Worm (Caenorhabditis elegans) whole organism, young adult: ENCODE data around the gene sdz-9.

Experiments used
- B0261.1 ChIP-seq: sonication (generic microtip); optimal IDR thresholded peaks from 2 replicates; lab custom pipeline; 2016; ENCODE audit warnings: mild to moderate bottlenecking, missing genetic modification characterization, moderate library complexity, missing compliant biosample characterization
- B0336.3 ChIP-seq: fragments of 200-800 bp; sonication (Bioruptor generic); IDR thresholded peaks from 2 replicates; pipeline ENCODE4 v1.3.6; 2022; ENCODE audit warnings: missing genetic modification characterization, missing compliant biosample characterization
- C06A6.2 ChIP-seq: fragments of 200-800 bp; sonication (Bioruptor generic); conservative IDR thresholded peaks from 2 replicates; pipeline ENCODE4 v1.3.6; 2022; ENCODE audit warnings: missing genetic modification characterization, missing compliant biosample characterization
- D2030.7 ChIP-seq: fragments of 200-800 bp; sonication (Bioruptor generic); IDR thresholded peaks from 2 replicates; pipeline ENCODE4 v1.3.6; 2022; ENCODE audit warnings: missing genetic modification reagents, missing genetic modification characterization, missing compliant biosample characterization
- F22D6.2 ChIP-seq: sonication (generic microtip); optimal IDR thresholded peaks from 2 replicates; lab custom pipeline; 2016; ENCODE audit warnings: mild to moderate bottlenecking, missing genetic modification characterization, missing compliant biosample characterization
- F23B12.7 ChIP-seq: sonication (generic microtip); optimal IDR thresholded peaks from 2 replicates; lab custom pipeline; 2017; ENCODE audit warnings: missing genetic modification characterization, mild to moderate bottlenecking, missing compliant biosample characterization, antibody characterized with exemption, moderate library complexity; ENCODE audit not compliant: insufficient read depth
- F39B2.1 ChIP-seq: fragments of 200-800 bp; sonication (Bioruptor generic); IDR thresholded peaks from 2 replicates; pipeline ENCODE4 v1.3.6; 2022; ENCODE audit warnings: missing genetic modification reagents, missing genetic modification characterization, missing compliant biosample characterization
- F49E8.2 ChIP-seq: sonication (generic microtip); optimal IDR thresholded peaks from 3 replicates; lab custom pipeline; 2017; ENCODE audit warnings: missing genetic modification characterization, mild to moderate bottlenecking, missing compliant biosample characterization, antibody characterized with exemption, moderate library complexity; ENCODE audit not compliant: insufficient read depth
- F57A8.1 ChIP-seq: fragments of 200-800 bp; sonication (Bioruptor generic); optimal IDR thresholded peaks from 2 replicates; lab custom pipeline; 2018; ENCODE audit warnings: mild to moderate bottlenecking, missing genetic modification characterization, moderate library complexity, missing compliant biosample characterization
- F57C9.4 ChIP-seq: sonication (generic microtip); optimal IDR thresholded peaks from 2 replicates; lab custom pipeline; 2017; ENCODE audit warnings: mild to moderate bottlenecking, missing genetic modification characterization, missing compliant biosample characterization
- T07F8.4 ChIP-seq: sonication (generic microtip); optimal IDR thresholded peaks from 2 replicates; lab custom pipeline; 2016; ENCODE audit warnings: mild to moderate bottlenecking, missing genetic modification characterization, moderate library complexity, missing compliant biosample characterization
- Y53F4B.3 ChIP-seq: fragments of 200-800 bp; sonication (Bioruptor generic); IDR thresholded peaks from 2 replicates; pipeline ENCODE4 v1.3.6; 2022; ENCODE audit warnings: missing genetic modification reagents, missing genetic modification characterization, missing compliant biosample characterization
- Y56A3A.18 ChIP-seq: fragments of 200-800 bp; sonication (Bioruptor generic); IDR thresholded peaks from 2 replicates; pipeline ENCODE4 v1.3.6; 2022; ENCODE audit warnings: missing genetic modification reagents, missing genetic modification characterization, missing compliant biosample characterization
- Y67H2A.10 ChIP-seq: fragments of 200-800 bp; sonication (Bioruptor generic); conservative IDR thresholded peaks from 2 replicates; pipeline ENCODE4 v1.3.6; 2022; ENCODE audit warnings: missing genetic modification reagents, missing genetic modification characterization, missing compliant biosample characterization
- Y79H2A.3 ChIP-seq: fragments of 200-800 bp; sonication (Bioruptor generic); conservative IDR thresholded peaks from 2 replicates; pipeline ENCODE4 v1.3.6; 2022; ENCODE audit warnings: missing genetic modification reagents, missing genetic modification characterization, missing compliant biosample characterization
- aptf-2 ChIP-seq: fragments of 200-800 bp; sonication (Bioruptor generic); conservative IDR thresholded peaks from 2 replicates; pipeline ENCODE4 v1.3.6; 2022; ENCODE audit warnings: missing genetic modification reagents, missing genetic modification characterization, missing compliant biosample characterization
- attf-3 ChIP-seq: fragments of 200-800 bp; sonication (Bioruptor generic); conservative IDR thresholded peaks from 2 replicates; pipeline ENCODE4 v1.3.6; 2022; ENCODE audit warnings: missing genetic modification reagents, missing genetic modification characterization, missing compliant biosample characterization
- attf-5 ChIP-seq: fragments of 200-800 bp; sonication (Bioruptor generic); optimal IDR thresholded peaks from 2 replicates; lab custom pipeline; 2018; ENCODE audit warnings: mild to moderate bottlenecking, missing genetic modification characterization, missing compliant biosample characterization
- bed-1 ChIP-seq: fragments of 200-800 bp; sonication (Bioruptor generic); IDR thresholded peaks from 2 replicates; pipeline ENCODE4 v1.3.6; 2022; ENCODE audit warnings: missing genetic modification reagents, missing genetic modification characterization, missing compliant biosample characterization
- bed-2 ChIP-seq: fragments of 200-800 bp; sonication (Bioruptor generic); IDR thresholded peaks from 2 replicates; pipeline ENCODE4 v1.3.6; 2022; ENCODE audit warnings: missing genetic modification reagents, missing genetic modification characterization, missing compliant biosample characterization
- ccch-3 ChIP-seq: fragments of 200-800 bp; sonication (Bioruptor generic); optimal IDR thresholded peaks from 2 replicates; lab custom pipeline; 2018; ENCODE audit warnings: mild to moderate bottlenecking, missing genetic modification characterization, missing compliant biosample characterization
- ceh-100 ChIP-seq: fragments of 200-800 bp; sonication (Bioruptor generic); IDR thresholded peaks from 2 replicates; pipeline ENCODE4 v1.3.6; 2022; ENCODE audit warnings: missing genetic modification reagents, missing genetic modification characterization, missing compliant biosample characterization
- ceh-79 ChIP-seq: sonication (generic microtip); optimal IDR thresholded peaks from 2 replicates; lab custom pipeline; 2017; ENCODE audit warnings: mild to moderate bottlenecking, missing genetic modification characterization, missing compliant biosample characterization
- chd-7 ChIP-seq: sonication (generic microtip); optimal IDR thresholded peaks from 2 replicates; lab custom pipeline; 2016; ENCODE audit warnings: mild to moderate bottlenecking, missing genetic modification characterization, moderate library complexity, missing compliant biosample characterization
- egl-18 ChIP-seq: fragments of 200-800 bp; sonication (Bioruptor generic); IDR thresholded peaks from 2 replicates; pipeline ENCODE4 v1.3.6; 2022; ENCODE audit warnings: missing genetic modification reagents, missing genetic modification characterization, missing compliant biosample characterization
- ekl-4 ChIP-seq: fragments of 200-800 bp; sonication (Bioruptor generic); IDR thresholded peaks from 2 replicates; pipeline ENCODE4 v1.3.6; 2022; ENCODE audit warnings: missing genetic modification reagents, missing genetic modification characterization, missing compliant biosample characterization
- him-1 ChIP-seq: sonication (generic microtip); optimal IDR thresholded peaks from 2 replicates; lab custom pipeline; 2016; ENCODE audit warnings: missing genotype, missing genetic modification reagents, missing genetic modification characterization, missing compliant biosample characterization
- hmg-1.2 ChIP-seq: fragments of 200-800 bp; sonication (Bioruptor generic); IDR thresholded peaks from 2 replicates; pipeline ENCODE4 v1.3.6; 2022; ENCODE audit warnings: missing genetic modification reagents, missing genetic modification characterization, missing compliant biosample characterization
- hrde-1 ChIP-seq: sonication (generic microtip); optimal IDR thresholded peaks from 2 replicates; lab custom pipeline; 2016; ENCODE audit warnings: missing genetic modification characterization, mild to moderate bottlenecking, missing compliant biosample characterization, moderate library complexity, missing genotype, missing genetic modification reagents, borderline replicate concordance
- lag-1 ChIP-seq: fragments of 200-800 bp; sonication (Bioruptor generic); IDR thresholded peaks from 2 replicates; pipeline ENCODE4 v1.3.6; 2022; ENCODE audit warnings: missing genetic modification reagents, missing genetic modification characterization, missing compliant biosample characterization
- lin-54 ChIP-seq: fragments of 200-800 bp; sonication (Bioruptor generic); optimal IDR thresholded peaks from 2 replicates; lab custom pipeline; 2018; ENCODE audit warnings: mild to moderate bottlenecking, missing genetic modification characterization, missing compliant biosample characterization
- lir-1 ChIP-seq: fragments of 200-800 bp; sonication (Bioruptor generic); conservative IDR thresholded peaks from 2 replicates; pipeline ENCODE4 v1.3.6; 2022; ENCODE audit warnings: missing genetic modification reagents, missing genetic modification characterization, missing compliant biosample characterization
- lsl-1 ChIP-seq: fragments of 200-800 bp; sonication (Bioruptor generic); optimal IDR thresholded peaks from 2 replicates; lab custom pipeline; 2018; ENCODE audit warnings: mild to moderate bottlenecking, missing genetic modification characterization, moderate library complexity, missing compliant biosample characterization
- madf-8 ChIP-seq: fragments of 200-800 bp; sonication (Bioruptor generic); conservative IDR thresholded peaks from 2 replicates; pipeline ENCODE4 v1.3.6; 2022; ENCODE audit warnings: missing genetic modification reagents, missing genetic modification characterization, missing compliant biosample characterization
- mxl-1 ChIP-seq: sonication (generic microtip); optimal IDR thresholded peaks from 2 replicates; lab custom pipeline; 2016; ENCODE audit warnings: missing genetic modification characterization, missing compliant biosample characterization
- nfya-1 ChIP-seq: sonication (generic microtip); optimal IDR thresholded peaks from 2 replicates; lab custom pipeline; 2017; ENCODE audit warnings: antibody characterized with exemption, missing compliant biosample characterization, missing genetic modification characterization, borderline replicate concordance; ENCODE audit not compliant: insufficient read depth
- nfya-2 ChIP-seq: fragments of 200-800 bp; sonication (Bioruptor generic); IDR thresholded peaks from 2 replicates; pipeline ENCODE4 v1.3.6; 2022; ENCODE audit warnings: missing genetic modification reagents, missing genetic modification characterization, missing compliant biosample characterization
- nfyb-1 ChIP-seq: fragments of 200-800 bp; sonication (Bioruptor generic); IDR thresholded peaks from 2 replicates; pipeline ENCODE4 v1.3.6; 2022; ENCODE audit warnings: missing genetic modification reagents, missing genetic modification characterization, missing compliant biosample characterization
- nhr-90 ChIP-seq: sonication (generic microtip); optimal IDR thresholded peaks from 2 replicates; lab custom pipeline; 2016; ENCODE audit warnings: missing genotype, mild to moderate bottlenecking, missing genetic modification characterization, missing compliant biosample characterization
- rcor-1 ChIP-seq: fragments of 200-800 bp; sonication (Bioruptor generic); IDR thresholded peaks from 2 replicates; pipeline ENCODE4 v1.3.6; 2022; ENCODE audit warnings: missing genetic modification reagents, missing genetic modification characterization, missing compliant biosample characterization
- rec-8 ChIP-seq, 2 experiments: sonication (generic microtip); optimal IDR thresholded peaks; 2 replicates each; lab custom pipeline; 2016; ENCODE audit warnings: mild to moderate bottlenecking in 2 of 2, missing genetic modification characterization in 2 of 2, missing genetic modification reagents in 2 of 2, missing genotype in 2 of 2, missing biosample characterization in 1 of 2, missing compliant biosample characterization in 1 of 2, moderate library complexity in 1 of 2
- sdz-38 ChIP-seq: sonication (generic microtip); optimal IDR thresholded peaks from 2 replicates; lab custom pipeline; 2016; ENCODE audit warnings: missing genotype, missing genetic modification characterization, missing compliant biosample characterization
- sea-2 ChIP-seq: fragments of 200-800 bp; sonication (Bioruptor generic); IDR thresholded peaks from 2 replicates; pipeline ENCODE4 v1.3.6; 2022; ENCODE audit warnings: missing genetic modification characterization, missing compliant biosample characterization
- snpc-1.1 ChIP-seq: sonication (generic microtip); optimal IDR thresholded peaks from 2 replicates; lab custom pipeline; 2017; ENCODE audit warnings: missing genetic modification characterization, mild to moderate bottlenecking, missing compliant biosample characterization, antibody characterized with exemption, moderate library complexity, missing genotype, missing genetic modification reagents; ENCODE audit not compliant: insufficient read depth
- sptf-2 ChIP-seq: fragments of 200-800 bp; sonication (Bioruptor generic); optimal IDR thresholded peaks from 2 replicates; lab custom pipeline; 2018; ENCODE audit warnings: mild to moderate bottlenecking, missing genetic modification characterization, missing compliant biosample characterization
- tlf-1 ChIP-seq: fragments of 200-800 bp; sonication (Bioruptor generic); optimal IDR thresholded peaks from 2 replicates; lab custom pipeline; 2018; ENCODE audit warnings: mild to moderate bottlenecking, missing genetic modification characterization, missing compliant biosample characterization
- ztf-22 ChIP-seq: fragments of 200-800 bp; sonication (Bioruptor generic); optimal IDR thresholded peaks from 2 replicates; lab custom pipeline; 2018; ENCODE audit warnings: mild to moderate bottlenecking, missing genetic modification characterization, moderate library complexity, missing compliant biosample characterization
- ztf-28 ChIP-seq: fragments of 200-800 bp; sonication (Bioruptor generic); IDR thresholded peaks from 2 replicates; pipeline ENCODE4 v1.3.6; 2022; ENCODE audit warnings: missing genetic modification reagents, missing genetic modification characterization, missing compliant biosample characterization

sdz-9 gene

DNA sequence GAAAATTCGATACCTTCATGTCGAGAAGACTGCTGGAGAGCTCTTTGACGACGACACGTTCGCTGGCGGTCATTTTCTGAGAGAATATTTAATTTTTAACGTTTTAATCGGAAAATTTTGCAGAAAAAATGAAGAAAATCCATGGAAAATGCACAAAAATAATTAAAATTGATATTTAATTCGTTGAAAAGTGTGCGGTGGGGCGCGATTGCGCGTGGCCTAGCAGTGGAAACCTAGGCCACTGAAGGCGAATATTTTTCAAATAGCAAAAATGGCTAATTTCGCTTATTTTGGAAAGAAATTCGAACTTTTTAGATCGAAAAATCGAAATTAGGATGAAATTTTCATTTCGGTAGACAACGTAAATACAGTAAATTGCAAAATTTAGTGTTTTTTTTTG, 20.9 kb downstream of the sdz-9 start, which contains the start of gene F29A7.6:
F29A7.6 (minus strand) TSS at position 76 of the 400 bp plus-strand sequence.
- TF ChIP-seq rec-8 (tag; optimal IDR thresholded peaks at IDR 0.05; lab: Kevin White, UChicago) (no peak), aptf-2 (GFP tag; lab: Robert Waterston, UW) (peak; percentile 54; the same call in 1 of the 2 replicates), B0261.1 (tag; lab: Kevin White, UChicago) (no peak), T07F8.4 (tag; lab: Kevin White, UChicago) (no peak), rcor-1 (GFP tag; lab: Robert Waterston, UW) (peak; percentile 35; the same call in 1 of the 2 replicates), D2030.7 (peak; percentile 55), F39B2.1 (GFP tag; lab: Robert Waterston, UW) (no peak), chd-7 (tag; lab: Kevin White, UChicago) (no peak), nfyb-1 (GFP tag; lab: Robert Waterston, UW) (no peak), him-1 (tag; lab: Kevin White, UChicago) (no peak), Y79H2A.3 (GFP tag; lab: Robert Waterston, UW) (no peak), sdz-38 (no peak), F23B12.7 (tag; lab: Kevin White, UChicago) (no peak), Y53F4B.3 (GFP tag; lab: Robert Waterston, UW) (no peak), C06A6.2 (GFP tag; lab: Robert Waterston, UW) (no peak), sptf-2 (GFP tag; lab: Kevin White, UChicago) (no peak), nfya-1 (tag; lab: Kevin White, UChicago) (no peak), hmg-1.2 (no peak), nhr-90 (tag; lab: Kevin White, UChicago) (no peak), bed-1 (no peak), ccch-3 (no peak), F22D6.2 (tag; lab: Kevin White, UChicago) (no peak), tlf-1 (GFP tag; lab: Kevin White, UChicago) (no peak), attf-3 (GFP tag; lab: Robert Waterston, UW) (no peak), F57C9.4 (no peak), bed-2 (0 out of 2 replicates have a peak, but pooled peaks have one; percentile 55), madf-8 (GFP tag; lab: Robert Waterston, UW) (peak; percentile 23), lsl-1 (peak; percentile 13), nfya-2 (GFP tag; lab: Robert Waterston, UW) (no peak), ztf-28 (GFP tag; lab: Robert Waterston, UW) (peak; percentile 69; the same call in 1 of the 2 replicates), hrde-1 (tag; lab: Kevin White, UChicago) (no peak), lag-1 (GFP tag; lab: Robert Waterston, UW) (no peak), sea-2 (GFP tag; lab: Robert Waterston, UW) (no peak), ekl-4 (no peak), ceh-100 (GFP tag; lab: Robert Waterston, UW) (peak; percentile 38), attf-5 (GFP tag; lab: Kevin White, UChicago) (peak; percentile 66), B0336.3 (GFP tag; lab: Robert Waterston, UW) (no peak), mxl-1 (tag; lab: Kevin White, UChicago) (no peak), snpc-1.1 (peak; percentile 5), Y56A3A.18 (no peak), lir-1 (no peak), ztf-22 (GFP tag; lab: Kevin White, UChicago) (no peak), F57A8.1 (GFP tag; lab: Kevin White, UChicago) (no peak), Y67H2A.10 (GFP tag; lab: Robert Waterston, UW) (no peak), egl-18 (GFP tag; lab: Robert Waterston, UW) (no peak), F49E8.2 (no peak), lin-54 (GFP tag; lab: Kevin White, UChicago) (peak; percentile 55), ceh-79 (tag; lab: Kevin White, UChicago) (no peak)
